Worm (Caenorhabditis elegans): Measurements from ENCODE around the gene metl-18.

DNA sequence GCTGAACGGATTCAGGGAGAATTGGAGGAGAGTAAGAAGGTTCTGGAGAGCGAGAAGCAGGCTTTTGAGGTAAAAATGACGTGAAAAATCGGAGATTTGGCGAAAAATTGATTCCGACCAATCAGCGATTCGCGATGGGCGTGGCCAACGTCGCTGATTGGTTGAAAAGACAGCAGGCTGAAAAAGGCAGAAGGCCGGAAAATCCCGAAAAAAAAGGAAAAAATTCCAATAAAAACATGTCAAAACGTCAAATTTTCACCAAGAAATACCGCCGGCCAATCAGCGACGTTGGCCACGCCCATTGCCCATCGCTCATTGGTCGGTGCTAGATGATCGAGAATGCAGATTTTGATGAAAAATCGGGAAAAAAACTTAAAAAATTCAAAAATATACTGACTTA, 8.1 kb upstream of the metl-18 start:
- TF ChIP-seq tbx-2 (tag; optimal IDR thresholded peaks at IDR 0.05) (no peak), ama-1 (optimal IDR thresholded peaks at IDR 0.05) (no peak), eor-1 (tag; optimal IDR thresholded peaks at IDR 0.05) (no peak), elt-2 (tag; optimal IDR thresholded peaks at IDR 0.05) (no peak), zag-1 (tag; optimal IDR thresholded peaks at IDR 0.05) (no peak)

Measured in whole organism, L3 larva.